Fruit fly (Drosophila melanogaster) whole organism, embryonic: ENCODE data around the gene elB.

Experiments used
- Atf6 ChIP-seq: fragments of 200-800 bp; sonication (Bioruptor generic); IDR thresholded peaks from 2 replicates; pipeline ENCODE4 v1.3.6; 2022; ENCODE audit warnings: missing biosample characterization, missing genetic modification characterization
- BEAF-32 ChIP-seq: fragments of 200-800 bp; sonication (Bioruptor generic); optimal IDR thresholded peaks from 3 replicates; lab custom pipeline; 2017; ENCODE audit warnings: missing biosample characterization, missing genetic modification characterization, mild to moderate bottlenecking, moderate library complexity, missing genetic modification reagents
- Bgb ChIP-seq: fragments of 200-800 bp; sonication (Bioruptor generic); IDR thresholded peaks from 2 replicates; pipeline ENCODE4 v1.3.6; 2022; ENCODE audit warnings: missing biosample characterization, missing genetic modification characterization; ENCODE audit not compliant: partially characterized antibody
- CG10565 ChIP-seq: fragments of 200-800 bp; sonication (Bioruptor generic); optimal IDR thresholded peaks from 3 replicates; lab custom pipeline; 2016; ENCODE audit warnings: missing biosample characterization, mild to moderate bottlenecking, missing genetic modification characterization
- CG11085 ChIP-seq: fragments of 200-800 bp; sonication (Bioruptor generic); IDR thresholded peaks from 2 replicates; pipeline ENCODE4 v1.3.6; 2022; ENCODE audit warnings: missing biosample characterization, missing genetic modification characterization
- CG14441 ChIP-seq: fragments of 200-800 bp; sonication (Bioruptor generic); IDR thresholded peaks from 2 replicates; pipeline ENCODE4 v1.3.6; 2022; ENCODE audit warnings: missing biosample characterization, missing genetic modification characterization
- CG15011 ChIP-seq: fragments of 200-800 bp; sonication (Bioruptor generic); optimal IDR thresholded peaks from 3 replicates; lab custom pipeline; 2018; ENCODE audit warnings: missing biosample characterization, mild to moderate bottlenecking, missing genetic modification characterization
- CG15269 ChIP-seq: fragments of 200-800 bp; sonication (Bioruptor generic); optimal IDR thresholded peaks from 2 replicates; lab custom pipeline; 2018; ENCODE audit warnings: missing biosample characterization, mild to moderate bottlenecking, missing genetic modification characterization, moderate library complexity
- CG16813 ChIP-seq: fragments of 200-800 bp; sonication (Bioruptor generic); IDR thresholded peaks from 3 replicates; pipeline ENCODE4 v1.3.6; 2022; ENCODE audit warnings: missing biosample characterization, missing genetic modification characterization; ENCODE audit not compliant: partially characterized antibody
- CG17186 ChIP-seq: fragments of 200-800 bp; sonication (Bioruptor generic); optimal IDR thresholded peaks from 3 replicates; lab custom pipeline; 2017; ENCODE audit warnings: missing biosample characterization, missing genetic modification reagents, missing genetic modification characterization
- CG18619 ChIP-seq: fragments of 200-800 bp; sonication (Bioruptor generic); optimal IDR thresholded peaks from 3 replicates; lab custom pipeline; 2017; ENCODE audit warnings: missing biosample characterization, mild to moderate bottlenecking, missing genetic modification characterization
- CG2875 ChIP-seq: fragments of 200-800 bp; sonication (Bioruptor generic); optimal IDR thresholded peaks from 2 replicates; lab custom pipeline; 2017; ENCODE audit warnings: missing biosample characterization, mild to moderate bottlenecking, missing genetic modification characterization, missing genetic modification reagents
- CG6813 ChIP-seq: fragments of 200-800 bp; sonication (Bioruptor generic); optimal IDR thresholded peaks from 2 replicates; lab custom pipeline; 2017; ENCODE audit warnings: missing biosample characterization, missing genetic modification characterization, mild to moderate bottlenecking, moderate library complexity, missing genetic modification reagents
- CG7271 ChIP-seq: fragments of 200-800 bp; sonication (Bioruptor generic); optimal IDR thresholded peaks from 2 replicates; lab custom pipeline; 2018; ENCODE audit warnings: missing biosample characterization, mild to moderate bottlenecking, missing genetic modification characterization, moderate library complexity
- CG7963 ChIP-seq: fragments of 200-800 bp; sonication (Bioruptor generic); IDR thresholded peaks from 3 replicates; pipeline ENCODE4 v1.3.6; 2022; ENCODE audit warnings: missing biosample characterization, missing genetic modification characterization; ENCODE audit not compliant: partially characterized antibody
- CG9727 ChIP-seq: fragments of 200-800 bp; sonication (Bioruptor generic); optimal IDR thresholded peaks from 3 replicates; lab custom pipeline; 2017; ENCODE audit warnings: missing biosample characterization, mild to moderate bottlenecking, missing genetic modification characterization
- CG9797 ChIP-seq: fragments of 200-800 bp; sonication (Bioruptor generic); optimal IDR thresholded peaks from 3 replicates; lab custom pipeline; 2018; ENCODE audit warnings: missing biosample characterization, mild to moderate bottlenecking, missing genetic modification characterization
- Ets65A ChIP-seq: fragments of 200-800 bp; sonication (Bioruptor generic); peaks from one replicate; lab custom pipeline; 2016; ENCODE audit warnings: missing biosample characterization, missing genetic modification characterization
- Ets97D ChIP-seq: fragments of 200-800 bp; sonication (Bioruptor generic); optimal IDR thresholded peaks from 3 replicates; lab custom pipeline; 2016; ENCODE audit warnings: missing biosample characterization, missing genetic modification characterization
- HmgD ChIP-seq: fragments of 200-800 bp; sonication (Bioruptor generic); optimal IDR thresholded peaks from 3 replicates; lab custom pipeline; 2016; ENCODE audit warnings: missing biosample characterization, missing genetic modification characterization
- Myb ChIP-seq: fragments of 200-800 bp; sonication (Bioruptor generic); optimal IDR thresholded peaks from 2 replicates; lab custom pipeline; 2016; ENCODE audit warnings: missing biosample characterization, missing genetic modification characterization
- Poxn ChIP-seq: fragments of 200-800 bp; sonication (Bioruptor generic); IDR thresholded peaks from 2 replicates; pipeline ENCODE4 v1.3.6; 2022; ENCODE audit warnings: missing biosample characterization, missing genetic modification characterization
- Xbp1 ChIP-seq: fragments of 200-800 bp; sonication (Bioruptor generic); optimal IDR thresholded peaks from 3 replicates; lab custom pipeline; 2016; ENCODE audit warnings: missing biosample characterization, mild to moderate bottlenecking, missing genetic modification characterization
- ato ChIP-seq: fragments of 200-800 bp; sonication (Bioruptor generic); IDR thresholded peaks from 2 replicates; pipeline ENCODE4 v1.3.6; 2022; ENCODE audit warnings: missing biosample characterization, missing genetic modification characterization; ENCODE audit not compliant: partially characterized antibody
- az2 ChIP-seq: fragments of 200-800 bp; sonication (Bioruptor generic); optimal IDR thresholded peaks from 3 replicates; lab custom pipeline; 2016; ENCODE audit warnings: missing biosample characterization, missing genetic modification characterization
- btn ChIP-seq: fragments of 200-800 bp; sonication (Bioruptor generic); optimal IDR thresholded peaks from 2 replicates; lab custom pipeline; 2016; ENCODE audit warnings: missing biosample characterization, missing genetic modification characterization
- chm ChIP-seq: fragments of 200-800 bp; sonication (Bioruptor generic); IDR thresholded peaks from 2 replicates; pipeline ENCODE4 v1.3.6; 2022; ENCODE audit warnings: missing biosample characterization, missing genetic modification characterization
- dm ChIP-seq: fragments of 200-800 bp; sonication (Bioruptor generic); optimal IDR thresholded peaks from 3 replicates; lab custom pipeline; 2016; ENCODE audit warnings: missing biosample characterization, missing genetic modification characterization
- ewg ChIP-seq: fragments of 200-800 bp; sonication (Bioruptor generic); optimal IDR thresholded peaks from 3 replicates; lab custom pipeline; 2017; ENCODE audit warnings: mild to moderate bottlenecking, missing biosample characterization, missing genetic modification reagents, missing genetic modification characterization
- exex ChIP-seq: fragments of 200-800 bp; sonication (Bioruptor generic); optimal IDR thresholded peaks from 4 replicates; lab custom pipeline; 2018; ENCODE audit warnings: missing biosample characterization, mild to moderate bottlenecking, missing genetic modification characterization, moderate library complexity
- gsb-n ChIP-seq: fragments of 200-800 bp; sonication (Bioruptor generic); optimal IDR thresholded peaks from 3 replicates; lab custom pipeline; 2018; ENCODE audit warnings: missing biosample characterization, mild to moderate bottlenecking, missing genetic modification characterization
- gt ChIP-seq: fragments of 200-800 bp; sonication (Bioruptor generic); IDR thresholded peaks from 2 replicates; pipeline ENCODE4 v1.3.6; 2022; ENCODE audit warnings: missing biosample characterization, missing genetic modification characterization
- h ChIP-seq: fragments of >200 bp; optimal IDR thresholded peaks from 2 replicates; lab custom pipeline; 2017
- hb ChIP-seq: fragments of 200-800 bp; sonication (Bioruptor generic); IDR thresholded peaks from 3 replicates; pipeline ENCODE4 v1.3.6; 2022; ENCODE audit warnings: missing biosample characterization, missing genetic modification characterization; ENCODE audit not compliant: partially characterized antibody
- her ChIP-seq: fragments of 200-800 bp; sonication (Bioruptor generic); optimal IDR thresholded peaks from 2 replicates; lab custom pipeline; 2016; ENCODE audit warnings: missing biosample characterization, missing genetic modification characterization
- hth ChIP-seq: fragments of >200 bp; optimal IDR thresholded peaks from 2 replicates; lab custom pipeline; 2017; ENCODE audit warnings: inconsistent platforms
- lov ChIP-seq, 2 experiments: fragments of 200-800 bp in 1 of 2; fragments of >200 bp in 1 of 2; sonication (Bioruptor generic) in 1 of 2; IDR thresholded peaks in 1 of 2; optimal IDR thresholded peaks in 1 of 2; 2 replicates in 1 of 2; 3 replicates in 1 of 2; pipeline versions ENCODE4 v1.3.6 to Lab custom; 2017 to 2022; ENCODE audit warnings: missing biosample characterization in 1 of 2, missing genetic modification characterization in 1 of 2
- nerfin-1 ChIP-seq: fragments of 200-800 bp; sonication (Bioruptor generic); optimal IDR thresholded peaks from 3 replicates; lab custom pipeline; 2019; ENCODE audit warnings: missing biosample characterization, mild to moderate bottlenecking, missing genetic modification characterization, moderate library complexity
- org-1 ChIP-seq: fragments of 200-800 bp; sonication (Bioruptor generic); optimal IDR thresholded peaks from 2 replicates; lab custom pipeline; 2017; ENCODE audit warnings: missing biosample characterization, missing genetic modification characterization
- sens ChIP-seq: fragments of 200-800 bp; sonication (Bioruptor generic); peaks from one replicate; lab custom pipeline; 2016; ENCODE audit warnings: missing biosample characterization, missing genetic modification characterization
- shn ChIP-seq: fragments of 200-800 bp; sonication (Bioruptor generic); optimal IDR thresholded peaks from 3 replicates; lab custom pipeline; 2016; ENCODE audit warnings: missing biosample characterization, missing genetic modification characterization
- stc ChIP-seq: fragments of 200-800 bp; sonication (Bioruptor generic); IDR thresholded peaks from 2 replicates; pipeline ENCODE4 v1.3.6; 2022; ENCODE audit warnings: missing biosample characterization, missing genetic modification characterization
- stwl ChIP-seq: fragments of 200-800 bp; sonication (Bioruptor generic); optimal IDR thresholded peaks from 3 replicates; lab custom pipeline; 2018; ENCODE audit warnings: missing biosample characterization, mild to moderate bottlenecking, missing genetic modification characterization, moderate library complexity
- twi ChIP-seq: fragments of 200-800 bp; optimal IDR thresholded peaks from 2 replicates; lab custom pipeline; 2019; ENCODE audit warnings: missing biosample characterization, mild to moderate bottlenecking, missing genetic modification characterization, moderate library complexity
- vvl ChIP-seq: fragments of 200-800 bp; sonication (Bioruptor generic); IDR thresholded peaks from 2 replicates; pipeline ENCODE4 v1.3.6; 2022; ENCODE audit warnings: missing biosample characterization, missing genetic modification characterization
- wek ChIP-seq: fragments of 200-800 bp; sonication (Bioruptor generic); optimal IDR thresholded peaks from 3 replicates; lab custom pipeline; 2018; ENCODE audit warnings: missing biosample characterization, mild to moderate bottlenecking, missing genetic modification characterization, moderate library complexity
- wor ChIP-seq: fragments of 200-800 bp; sonication (Bioruptor generic); IDR thresholded peaks from 2 replicates; pipeline ENCODE4 v1.3.6; 2022; ENCODE audit warnings: missing biosample characterization, missing genetic modification characterization
- zen2 ChIP-seq: fragments of 200-800 bp; sonication (Bioruptor generic); IDR thresholded peaks from 3 replicates; pipeline ENCODE4 v1.3.6; 2022; ENCODE audit warnings: missing biosample characterization, missing genetic modification characterization; ENCODE audit not compliant: partially characterized antibody

Gene elB

DNA sequence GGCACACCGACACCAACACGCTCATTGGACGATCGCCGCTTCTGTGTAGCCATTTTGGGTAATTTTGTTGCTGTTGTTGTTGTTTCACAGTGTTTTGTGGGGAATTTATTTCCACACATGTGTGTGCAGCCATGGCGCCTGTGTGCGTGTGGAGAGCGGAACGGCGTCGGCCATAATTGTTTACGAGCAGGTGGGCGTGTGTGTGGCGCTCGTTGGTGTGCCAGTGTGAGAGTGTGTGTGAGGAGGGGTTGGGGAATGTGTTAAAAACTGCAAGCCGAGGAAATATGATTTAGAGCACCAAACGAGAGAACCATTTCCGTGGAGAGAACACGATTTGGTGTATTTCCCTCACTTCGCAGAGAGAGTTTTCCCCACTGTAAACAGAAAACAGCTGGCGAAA lies 982 bp upstream of the elB start (continued):
- TF ChIP-seq gsb-n (tag; lab: Kevin White, UChicago), result peak; percentile 11
- TF ChIP-seq, all 482 proteins: peak for 75

- TF ChIP-seq CG2875 (GFP tag; lab: Kevin White, UChicago) (no peak), CG7963 (no peak), stwl (tag; lab: Kevin White, UChicago) (peak; percentile 44), Atf6 (GFP tag; lab: Robert Waterston, UW) (no peak), her (GFP tag; lab: Kevin White, UChicago) (no peak), CG14441 (GFP tag; lab: Robert Waterston, UW) (no peak), stc (GFP tag; lab: Robert Waterston, UW) (no peak), Ets97D (no peak), vvl (GFP tag; lab: Robert Waterston, UW) (peak; percentile 44; the same call in 1 of the 2 replicates), shn (GFP tag; lab: Kevin White, UChicago) (no peak), CG11085 (GFP tag; lab: Robert Waterston, UW) (no peak), exex (tag; lab: Kevin White, UChicago) (no peak), ato (GFP tag; lab: Robert Waterston, UW) (no peak), HmgD (GFP tag; lab: Kevin White, UChicago) (no peak), Bgb (GFP tag; lab: Robert Waterston, UW) (0 out of 2 replicates have a peak, but pooled peaks have one; percentile 22), twi (tag; lab: Kevin White, UChicago) (no peak), hb (no peak), CG15269 (tag; lab: Kevin White, UChicago) (no peak), CG16813 (GFP tag; lab: Robert Waterston, UW) (no peak), org-1 (GFP tag; lab: Kevin White, UChicago) (no peak), dm (GFP tag; lab: Kevin White, UChicago) (no peak), CG9727 (GFP tag; lab: Kevin White, UChicago) (no peak), Xbp1 (GFP tag; lab: Kevin White, UChicago) (no peak), az2 (GFP tag; lab: Kevin White, UChicago) (no peak), CG17186 (no peak), CG10565 (no peak), wor (GFP tag; lab: Robert Waterston, UW) (no peak), gt (no peak), CG9797 (GFP tag; lab: Kevin White, UChicago) (no peak), zen2 (no peak), Myb (GFP tag; lab: Kevin White, UChicago) (no peak), Ets65A (GFP tag; lab: Kevin White, UChicago) (no peak), Poxn (no peak), wek (GFP tag; lab: Kevin White, UChicago) (no peak), lov (optimal IDR thresholded peaks at IDR 0.05; lab: Kevin White, UChicago) (no peak), lov (GFP tag; IDR thresholded peaks at IDR 0.05; lab: Robert Waterston, UW) (no peak), chm (GFP tag; lab: Robert Waterston, UW) (0 out of 2 replicates have a peak, but pooled peaks have one; percentile 16), hth (no peak), CG15011 (GFP tag; lab: Kevin White, UChicago) (no peak), CG7271 (tag; lab: Kevin White, UChicago) (no peak), BEAF-32 (no peak), btn (GFP tag; lab: Kevin White, UChicago) (no peak), CG6813 (GFP tag; lab: Kevin White, UChicago) (no peak), h (no peak), nerfin-1 (tag; lab: Kevin White, UChicago) (no peak), CG18619 (GFP tag; lab: Kevin White, UChicago) (no peak), ewg (peak; percentile 95), sens (peak; percentile 5)
Measured at dm6 chr2L:14408383-14409004, 855 bp downstream of the elB start.
